Fruit fly (Drosophila melanogaster) whole organism, prepupa: Measurements from ENCODE around the gene CG9624.
A peak's percentile ranks its signal among the peaks of the same experiment; 100 is the strongest.

Experiments used
- Blimp-1 ChIP-seq: fragments of 200-800 bp; sonication (Bioruptor generic); optimal IDR thresholded peaks from 3 replicates; lab custom pipeline; 2017; ENCODE audit warnings: missing biosample characterization, missing genetic modification characterization, mild to moderate bottlenecking, moderate library complexity, missing genetic modification reagents
- CG11294 ChIP-seq: fragments of 200-800 bp; sonication (Bioruptor generic); IDR thresholded peaks from 2 replicates; pipeline ENCODE4 v1.3.6; 2022; ENCODE audit warnings: missing biosample characterization, missing genetic modification characterization
- CG11902 ChIP-seq: fragments of 200-800 bp; sonication (Bioruptor generic); optimal IDR thresholded peaks from 3 replicates; lab custom pipeline; 2016; ENCODE audit warnings: missing biosample characterization, missing genetic modification characterization
- CG1621 ChIP-seq: fragments of 200-800 bp; sonication (Bioruptor generic); optimal IDR thresholded peaks from 3 replicates; lab custom pipeline; 2018; ENCODE audit warnings: missing biosample characterization, mild to moderate bottlenecking, missing genetic modification characterization
- CG16779 ChIP-seq: fragments of 200-800 bp; sonication (Bioruptor generic); optimal IDR thresholded peaks from 3 replicates; lab custom pipeline; 2017; ENCODE audit warnings: missing biosample characterization, mild to moderate bottlenecking, missing genetic modification characterization
- CG3032 ChIP-seq: fragments of 200-800 bp; optimal IDR thresholded peaks from 2 replicates; lab custom pipeline; 2019; ENCODE audit warnings: missing biosample characterization, mild to moderate bottlenecking, missing genetic modification characterization, moderate library complexity
- CG31627 ChIP-seq: fragments of 200-800 bp; sonication (Bioruptor generic); optimal IDR thresholded peaks from 3 replicates; lab custom pipeline; 2016; ENCODE audit warnings: missing biosample characterization, missing genetic modification characterization
- CG32006 ChIP-seq: fragments of 200-800 bp; sonication (Bioruptor generic); optimal IDR thresholded peaks from 3 replicates; lab custom pipeline; 2017; ENCODE audit warnings: missing biosample characterization, mild to moderate bottlenecking, missing genetic modification characterization
- CG34406 ChIP-seq: fragments of 200-800 bp; sonication (Bioruptor generic); optimal IDR thresholded peaks from 3 replicates; lab custom pipeline; 2016; ENCODE audit warnings: missing biosample characterization, missing genetic modification characterization
- CG3919 ChIP-seq: fragments of 200-800 bp; sonication (Bioruptor generic); optimal IDR thresholded peaks from 3 replicates; lab custom pipeline; 2016; ENCODE audit warnings: missing biosample characterization, missing genetic modification characterization
- CG4318 ChIP-seq: fragments of 200-800 bp; sonication (Bioruptor generic); optimal IDR thresholded peaks from 3 replicates; lab custom pipeline; 2017; ENCODE audit warnings: missing biosample characterization, mild to moderate bottlenecking, missing genetic modification characterization
- CG6163 ChIP-seq: fragments of 200-800 bp; sonication (Bioruptor generic); IDR thresholded peaks from 3 replicates; pipeline ENCODE4 v1.3.6; 2022; ENCODE audit warnings: missing biosample characterization, missing genetic modification characterization
- CG6792 ChIP-seq: fragments of 200-800 bp; sonication (Bioruptor generic); optimal IDR thresholded peaks from 3 replicates; lab custom pipeline; 2016; ENCODE audit warnings: missing biosample characterization, missing genetic modification characterization
- CG6808 ChIP-seq: fragments of 200-800 bp; sonication (Bioruptor generic); optimal IDR thresholded peaks from 3 replicates; lab custom pipeline; 2017; ENCODE audit warnings: missing biosample characterization, missing genetic modification characterization, mild to moderate bottlenecking, moderate library complexity, missing genetic modification reagents
- CG6854 ChIP-seq: fragments of 200-800 bp; sonication (Bioruptor generic); optimal IDR thresholded peaks from 2 replicates; lab custom pipeline; 2017; ENCODE audit warnings: missing biosample characterization, mild to moderate bottlenecking, missing genetic modification characterization
- CG7368 ChIP-seq: fragments of 200-800 bp; sonication (Bioruptor generic); optimal IDR thresholded peaks from 3 replicates; lab custom pipeline; 2016; ENCODE audit warnings: missing biosample characterization, missing genetic modification characterization
- CG8632 ChIP-seq: fragments of 200-800 bp; sonication (Bioruptor generic); optimal IDR thresholded peaks from 3 replicates; lab custom pipeline; 2016; ENCODE audit warnings: missing biosample characterization, missing genetic modification characterization
- CG9139 ChIP-seq: fragments of 200-800 bp; sonication (Bioruptor generic); optimal IDR thresholded peaks from 3 replicates; lab custom pipeline; 2017; ENCODE audit warnings: missing biosample characterization, mild to moderate bottlenecking, missing genetic modification characterization
- Eip75B ChIP-seq: fragments of 200-800 bp; sonication (Bioruptor generic); optimal IDR thresholded peaks from 3 replicates; lab custom pipeline; 2016; ENCODE audit warnings: missing biosample characterization, missing genetic modification characterization
- Eip93F ChIP-seq: fragments of 200-800 bp; sonication (Bioruptor generic); optimal IDR thresholded peaks from 2 replicates; lab custom pipeline; 2016; ENCODE audit warnings: missing biosample characterization, mild to moderate bottlenecking, missing genetic modification characterization
- Ets21C ChIP-seq: fragments of 200-800 bp; sonication (Bioruptor generic); optimal IDR thresholded peaks from 3 replicates; lab custom pipeline; 2016; ENCODE audit warnings: missing biosample characterization, missing genetic modification characterization
- Ets96B ChIP-seq: fragments of 200-800 bp; optimal IDR thresholded peaks from 2 replicates; lab custom pipeline; 2019; ENCODE audit warnings: missing biosample characterization, mild to moderate bottlenecking, missing genetic modification characterization, moderate library complexity
- Gug ChIP-seq: fragments of 200-800 bp; sonication (Bioruptor generic); IDR thresholded peaks from 2 replicates; pipeline ENCODE4 v1.3.6; 2022; ENCODE audit warnings: missing biosample characterization, missing genetic modification characterization
- Hr38 ChIP-seq: sonication (Bioruptor generic); optimal IDR thresholded peaks from 2 replicates; lab custom pipeline; 2016; ENCODE audit warnings: missing biosample characterization, missing genetic modification characterization
- Hr4 ChIP-seq: fragments of 200-800 bp; sonication (Bioruptor generic); optimal IDR thresholded peaks from 3 replicates; lab custom pipeline; 2016; ENCODE audit warnings: missing biosample characterization, missing genetic modification characterization
- Lpt ChIP-seq: fragments of 200-800 bp; sonication (Bioruptor generic); optimal IDR thresholded peaks from 3 replicates; lab custom pipeline; 2016; ENCODE audit warnings: missing biosample characterization, missing genetic modification characterization
- Met ChIP-seq: fragments of 200-800 bp; sonication (Bioruptor generic); optimal IDR thresholded peaks from 3 replicates; lab custom pipeline; 2016; ENCODE audit warnings: missing biosample characterization, missing genetic modification characterization
- OdsH ChIP-seq: fragments of 200-800 bp; sonication (Bioruptor generic); optimal IDR thresholded peaks from 3 replicates; lab custom pipeline; 2016; ENCODE audit warnings: missing biosample characterization, missing genetic modification characterization
- Smox ChIP-seq: fragments of 200-800 bp; sonication (Bioruptor generic); optimal IDR thresholded peaks from 3 replicates; lab custom pipeline; 2016; ENCODE audit warnings: missing biosample characterization, missing genetic modification characterization
- Sox102F ChIP-seq: fragments of 200-800 bp; sonication (Bioruptor generic); optimal IDR thresholded peaks from 2 replicates; lab custom pipeline; 2016; ENCODE audit warnings: missing biosample characterization, mild to moderate bottlenecking, missing genetic modification characterization
- Sox14 ChIP-seq: fragments of 200-800 bp; sonication (Bioruptor generic); optimal IDR thresholded peaks from 3 replicates; lab custom pipeline; 2016; ENCODE audit warnings: missing biosample characterization, missing genetic modification characterization
- Sox15 ChIP-seq: fragments of 200-800 bp; sonication (Bioruptor generic); optimal IDR thresholded peaks from 3 replicates; lab custom pipeline; 2016; ENCODE audit warnings: missing biosample characterization, missing genetic modification characterization
- achi ChIP-seq: fragments of 200-800 bp; sonication (Bioruptor generic); optimal IDR thresholded peaks from 3 replicates; lab custom pipeline; 2016; ENCODE audit warnings: missing biosample characterization, missing genetic modification characterization
- acj6 ChIP-seq: fragments of 200-800 bp; sonication (Bioruptor generic); optimal IDR thresholded peaks from 3 replicates; lab custom pipeline; 2016; ENCODE audit warnings: missing biosample characterization, missing genetic modification characterization
- cyc ChIP-seq: fragments of 200-800 bp; sonication (Bioruptor generic); optimal IDR thresholded peaks from 3 replicates; lab custom pipeline; 2016; ENCODE audit warnings: missing biosample characterization, missing genetic modification characterization
- dac ChIP-seq: fragments of 200-800 bp; sonication (Bioruptor generic); optimal IDR thresholded peaks from 2 replicates; lab custom pipeline; 2017; ENCODE audit warnings: missing biosample characterization, mild to moderate bottlenecking, missing genetic modification characterization
- dsx ChIP-seq: fragments of 200-800 bp; optimal IDR thresholded peaks from 3 replicates; lab custom pipeline; 2019; ENCODE audit warnings: missing biosample characterization, mild to moderate bottlenecking, missing genetic modification characterization, moderate library complexity; ENCODE audit not compliant: poor library complexity, severe bottlenecking
- esn ChIP-seq: fragments of 200-800 bp; sonication (Bioruptor generic); optimal IDR thresholded peaks from 2 replicates; lab custom pipeline; 2016; ENCODE audit warnings: missing biosample characterization, mild to moderate bottlenecking, missing genetic modification characterization, moderate library complexity
- fd59A ChIP-seq: fragments of 200-800 bp; sonication (Bioruptor generic); optimal IDR thresholded peaks from 2 replicates; lab custom pipeline; 2017; ENCODE audit warnings: missing biosample characterization, mild to moderate bottlenecking, missing genetic modification characterization, missing genetic modification reagents
- fkh ChIP-seq: fragments of 200-800 bp; sonication (Bioruptor generic); optimal IDR thresholded peaks from 3 replicates; lab custom pipeline; 2017; ENCODE audit warnings: missing biosample characterization, mild to moderate bottlenecking, missing genetic modification characterization, moderate library complexity
- lz ChIP-seq: fragments of 200-800 bp; sonication (Bioruptor generic); optimal IDR thresholded peaks from 3 replicates; lab custom pipeline; 2016; ENCODE audit warnings: missing biosample characterization, missing genetic modification characterization
- net ChIP-seq: fragments of 200-800 bp; sonication (Bioruptor generic); optimal IDR thresholded peaks from 3 replicates; lab custom pipeline; 2016; ENCODE audit warnings: missing biosample characterization, missing genetic modification characterization
- pdm3 ChIP-seq: fragments of 200-800 bp; sonication (Bioruptor generic); optimal IDR thresholded peaks from 3 replicates; lab custom pipeline; 2016; ENCODE audit warnings: missing biosample characterization, missing genetic modification characterization
- salr ChIP-seq, 2 experiments: fragments of 200-800 bp; sonication (Bioruptor generic); optimal IDR thresholded peaks; 3 replicates each; lab custom pipeline; 2016 to 2018; ENCODE audit warnings: missing biosample characterization in 2 of 2, missing genetic modification characterization in 2 of 2, mild to moderate bottlenecking in 1 of 2
- ss ChIP-seq, 2 experiments: fragments of 200-800 bp; sonication (Bioruptor generic); optimal IDR thresholded peaks; 2 replicates in 1 of 2; 3 replicates in 1 of 2; lab custom pipeline; 2017 to 2018; ENCODE audit warnings: mild to moderate bottlenecking in 2 of 2, missing biosample characterization in 2 of 2, missing genetic modification characterization in 2 of 2, moderate library complexity in 1 of 2
- svp ChIP-seq: fragments of 200-800 bp; sonication (Bioruptor generic); peaks from one replicate; lab custom pipeline; 2016; ENCODE audit warnings: missing biosample characterization, missing genetic modification characterization
- topi ChIP-seq: fragments of 200-800 bp; sonication (Bioruptor generic); optimal IDR thresholded peaks from 3 replicates; lab custom pipeline; 2016; ENCODE audit warnings: missing biosample characterization, missing genetic modification characterization
- vri ChIP-seq: fragments of 200-800 bp; sonication (Bioruptor generic); optimal IDR thresholded peaks from 3 replicates; lab custom pipeline; 2016; ENCODE audit warnings: missing biosample characterization, mild to moderate bottlenecking, missing genetic modification characterization

Gene CG9624

dm6 chr3R:14229045-14229444, at the start of gene CG9624:
TSS of gene CG9624 (minus strand) at chr3R:14229145.
- TF ChIP-seq Ets96B (no peak), CG6792 (GFP tag; lab: Kevin White, UChicago) (no peak), pdm3 (GFP tag; lab: Kevin White, UChicago) (no peak)
- TF ChIP-seq, all 60 proteins: peak for 0

DNA sequence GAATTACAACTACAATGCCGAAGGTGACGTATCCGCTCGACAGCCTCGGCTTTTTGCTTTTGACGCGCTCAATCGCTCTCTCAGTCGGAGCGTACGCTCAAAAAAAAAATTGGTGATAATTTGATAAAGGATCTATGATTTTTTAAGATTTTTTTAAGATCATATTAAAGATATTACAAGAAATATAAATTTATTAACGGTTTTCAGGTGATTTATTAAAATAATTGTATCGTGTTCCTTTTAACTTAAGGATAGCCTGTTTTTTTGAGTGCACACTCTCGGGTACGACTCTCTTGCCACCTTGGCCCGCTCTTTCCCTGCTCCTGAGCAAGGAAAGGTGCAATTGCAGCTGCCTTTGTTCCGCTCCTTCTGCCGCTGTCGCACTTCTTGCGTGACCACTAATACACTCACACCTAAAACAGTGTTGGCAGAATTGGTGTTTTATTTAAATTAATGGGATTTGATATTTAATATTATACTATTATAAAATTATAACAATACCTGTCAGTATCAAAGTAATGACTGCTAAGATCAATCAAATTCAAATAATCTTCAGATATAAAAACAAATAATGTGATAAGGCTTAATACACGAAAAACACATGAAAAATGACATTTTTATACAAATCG, 49.1 kb upstream of the CG9624 start:
- TF ChIP-seq CG4318 (peak; percentile 88), net (GFP tag; lab: Kevin White, UChicago) (peak; percentile 96), fkh (no peak), Smox (GFP tag; lab: Kevin White, UChicago) (peak; percentile 92), CG6808 (GFP tag; lab: Kevin White, UChicago) (peak; percentile 98), Met (GFP tag; lab: Kevin White, UChicago) (peak; percentile 94), CG6792 (GFP tag; lab: Kevin White, UChicago) (peak; percentile 97), Ets21C (GFP tag; lab: Kevin White, UChicago) (peak; percentile 71), Hr4 (GFP tag; lab: Kevin White, UChicago) (peak; percentile 94), esn (peak; percentile 97), CG3919 (GFP tag; lab: Kevin White, UChicago) (peak; percentile 98), CG3032 (tag; lab: Kevin White, UChicago) (peak; percentile 98), lz (peak; percentile 89), CG16779 (tag; lab: Kevin White, UChicago) (peak; percentile 93), Sox102F (peak; percentile 95), CG7368 (GFP tag; lab: Kevin White, UChicago) (peak; percentile 94), Gug (peak; percentile 96), Sox15 (GFP tag; lab: Kevin White, UChicago) (peak; percentile 78), CG31627 (GFP tag; lab: Kevin White, UChicago) (peak; percentile 82), CG11294 (GFP tag; lab: Robert Waterston, UW) (peak; percentile 93), svp (GFP tag; lab: Kevin White, UChicago) (peak; percentile 95), Blimp-1 (GFP tag; lab: Kevin White, UChicago) (peak; percentile 86), Eip93F (GFP tag; lab: Kevin White, UChicago) (peak; percentile 94), dac (GFP tag; lab: Kevin White, UChicago) (peak; percentile 86), CG8632 (GFP tag; lab: Kevin White, UChicago) (peak; percentile 97), Lpt (GFP tag; lab: Kevin White, UChicago) (peak; percentile 94), Eip75B (peak; percentile 95), Hr38 (GFP tag; lab: Kevin White, UChicago) (no peak), Sox14 (peak; percentile 89), fd59A (peak; percentile 97), CG6854 (GFP tag; lab: Kevin White, UChicago) (peak; percentile 94), CG6163 (GFP tag; lab: Robert Waterston, UW) (peak; percentile 98), salr (GFP tag; optimal IDR thresholded peaks at IDR 0.05; lab: Kevin White, UChicago) (peak; percentile 91 to 92), CG1621 (tag; lab: Kevin White, UChicago) (peak; percentile 92), CG11902 (GFP tag; lab: Kevin White, UChicago) (peak; percentile 80), acj6 (GFP tag; lab: Kevin White, UChicago) (peak; percentile 96), pdm3 (GFP tag; lab: Kevin White, UChicago) (peak; percentile 92), achi (GFP tag; lab: Kevin White, UChicago) (peak; percentile 97), CG34406 (peak; percentile 95), CG32006 (peak; percentile 97), vri (GFP tag; lab: Kevin White, UChicago) (peak; percentile 94), Ets96B (peak; percentile 99), topi (peak; percentile 93), ss (GFP tag; optimal IDR thresholded peaks at IDR 0.05; lab: Kevin White, UChicago) (peak; percentile 98), dsx (GFP tag; lab: Kevin White, UChicago) (peak; percentile 98), CG9139 (GFP tag; lab: Kevin White, UChicago) (peak; percentile 97), cyc (GFP tag; lab: Kevin White, UChicago) (peak; percentile 89), OdsH (GFP tag; lab: Kevin White, UChicago) (peak; percentile 97)
